Worm (Caenorhabditis elegans) whole organism, midembryonic: Measurements from ENCODE around the gene srx-76.

Source experiments
- T22C8.4 ChIP-seq: fragments of 200-800 bp; sonication (Bioruptor generic); IDR thresholded peaks from 2 replicates; pipeline ENCODE4 v1.3.6; 2022; ENCODE audit warnings: missing genetic modification characterization, missing compliant biosample characterization
- cog-1 ChIP-seq: sonication (generic microtip); optimal IDR thresholded peaks from 2 replicates; lab custom pipeline; 2016; ENCODE audit warnings: missing genetic modification characterization, missing compliant biosample characterization
- flt-1 ChIP-seq: fragments of 200-800 bp; sonication (Bioruptor generic); IDR thresholded peaks from 2 replicates; pipeline ENCODE4 v1.3.6; 2022; ENCODE audit warnings: missing genetic modification characterization, missing compliant biosample characterization
- klf-2 ChIP-seq: fragments of 200-800 bp; sonication (Bioruptor generic); conservative IDR thresholded peaks from 2 replicates; pipeline ENCODE4 v1.3.6; 2022; ENCODE audit warnings: missing genetic modification reagents, missing genetic modification characterization, missing compliant biosample characterization
- med-1 ChIP-seq: sonication (generic microtip); optimal IDR thresholded peaks from 2 replicates; lab custom pipeline; 2017; ENCODE audit warnings: missing genetic modification characterization, mild to moderate bottlenecking, missing compliant biosample characterization, antibody characterized with exemption, missing genetic modification reagents; ENCODE audit not compliant: insufficient read depth
- ref-1 ChIP-seq: fragments of 200-800 bp; sonication (Bioruptor generic); conservative IDR thresholded peaks from 2 replicates; pipeline ENCODE4 v1.3.6; 2022; ENCODE audit warnings: missing genetic modification reagents, missing genetic modification characterization, missing compliant biosample characterization
- tab-1 ChIP-seq: fragments of 200-800 bp; sonication (Bioruptor generic); IDR thresholded peaks from 2 replicates; pipeline ENCODE4 v1.3.6; 2022; ENCODE audit warnings: missing genetic modification characterization, missing compliant biosample characterization
- ztf-23 ChIP-seq: fragments of 200-800 bp; sonication (Bioruptor generic); IDR thresholded peaks from 2 replicates; pipeline ENCODE4 v1.3.6; 2022; ENCODE audit warnings: missing genetic modification reagents, missing genetic modification characterization, missing compliant biosample characterization
- ztf-29 ChIP-seq: fragments of 200-800 bp; sonication (Bioruptor generic); IDR thresholded peaks from 2 replicates; pipeline ENCODE4 v1.3.6; 2022; ENCODE audit warnings: missing genetic modification reagents, missing genetic modification characterization, missing compliant biosample characterization

srx-76 gene

ce11 chrV:11883215-11883614, 8.4 kb upstream of the srx-76 start:
- TF ChIP-seq klf-2 (GFP tag; lab: Robert Waterston, UW) (no peak), med-1 (no peak), ztf-29 (GFP tag; lab: Robert Waterston, UW) (no peak), tab-1 (GFP tag; lab: Robert Waterston, UW) (no peak), cog-1 (tag; lab: Kevin White, UChicago) (no peak), ref-1 (GFP tag; lab: Robert Waterston, UW) (no peak), flt-1 (GFP tag; lab: Robert Waterston, UW) (no peak), T22C8.4 (GFP tag; lab: Robert Waterston, UW) (no peak), ztf-23 (GFP tag; lab: Robert Waterston, UW) (no peak)

- TF ChIP-seq cog-1 (tag; lab: Kevin White, UChicago): no peak
Measured at ce11 chrV:11885087-11885486, 6.5 kb upstream of the srx-76 start.

ce11 chrV:11885939-11886338, 5.7 kb upstream of the srx-76 start:
- no peak for TF ChIP-seq cog-1 (tag; lab: Kevin White, UChicago)
- no peak for TF ChIP-seq med-1
- TF ChIP-seq tab-1 (GFP tag; lab: Robert Waterston, UW): no peak
- TF ChIP-seq klf-2 (GFP tag; lab: Robert Waterston, UW): no peak
- no peak for TF ChIP-seq flt-1 (GFP tag; lab: Robert Waterston, UW)
- TF ChIP-seq ztf-23 (GFP tag; lab: Robert Waterston, UW): no peak

- no peak for TF ChIP-seq ztf-23 (GFP tag; lab: Robert Waterston, UW)
- TF ChIP-seq ztf-29 (GFP tag; lab: Robert Waterston, UW): no peak
- TF ChIP-seq klf-2 (GFP tag; lab: Robert Waterston, UW): no peak
- no peak for TF ChIP-seq flt-1 (GFP tag; lab: Robert Waterston, UW)
- TF ChIP-seq ref-1 (GFP tag; lab: Robert Waterston, UW): no peak
- TF ChIP-seq tab-1 (GFP tag; lab: Robert Waterston, UW): no peak
- no peak for TF ChIP-seq T22C8.4 (GFP tag; lab: Robert Waterston, UW)
- TF ChIP-seq med-1: no peak
- TF ChIP-seq cog-1 (tag; lab: Kevin White, UChicago): no peak
Measured at ce11 chrV:11887988-11888499, 3.6 kb upstream of the srx-76 start, which contains the start of gene adh-1. Gene adh-1 (plus strand): TSS chrV:11888248.

DNA sequence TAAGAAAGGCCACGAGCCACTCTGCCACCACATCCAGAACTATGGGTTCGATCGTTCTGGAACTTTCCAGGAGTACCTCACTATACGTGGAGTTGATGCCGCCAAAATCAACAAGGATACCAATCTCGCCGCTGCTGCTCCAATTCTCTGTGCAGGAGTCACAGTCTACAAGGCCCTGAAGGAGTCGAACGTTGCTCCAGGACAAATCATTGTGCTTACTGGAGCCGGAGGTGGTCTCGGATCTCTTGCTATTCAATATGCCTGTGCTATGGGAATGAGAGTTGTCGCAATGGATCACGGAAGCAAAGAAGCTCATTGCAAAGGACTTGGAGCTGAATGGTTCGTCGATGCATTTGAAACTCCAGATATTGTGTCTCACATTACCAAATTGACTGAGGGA, 3.0 kb upstream of the srx-76 start:
- no peak for TF ChIP-seq ztf-29 (GFP tag; lab: Robert Waterston, UW)
- TF ChIP-seq klf-2 (GFP tag; lab: Robert Waterston, UW): no peak

ce11 chrV:11889115-11889935, 2.3 kb upstream of the srx-76 start:
- TF ChIP-seq med-1 (no peak), ztf-29 (GFP tag; lab: Robert Waterston, UW) (no peak), tab-1 (GFP tag; lab: Robert Waterston, UW) (no peak), ztf-23 (GFP tag; lab: Robert Waterston, UW) (no peak), cog-1 (tag; lab: Kevin White, UChicago) (no peak), klf-2 (GFP tag; lab: Robert Waterston, UW) (no peak), flt-1 (GFP tag; lab: Robert Waterston, UW) (no peak), T22C8.4 (GFP tag; lab: Robert Waterston, UW) (no peak), ref-1 (GFP tag; lab: Robert Waterston, UW) (no peak)

- TF ChIP-seq med-1 (no peak), flt-1 (GFP tag; lab: Robert Waterston, UW) (no peak), tab-1 (GFP tag; lab: Robert Waterston, UW) (no peak), klf-2 (GFP tag; lab: Robert Waterston, UW) (no peak), cog-1 (tag; lab: Kevin White, UChicago) (no peak)
Measured at ce11 chrV:11893975-11894374, 2.4 kb downstream of the srx-76 start, which contains the start of gene K12G11.6. Gene K12G11.6 (plus strand): TSS chrV:11894331.

ce11 chrV:11896322-11896898, 4.8 kb downstream of the srx-76 start:
- TF ChIP-seq flt-1 (GFP tag; lab: Robert Waterston, UW) (peak; percentile 58; the same call in 1 of the 2 replicates), klf-2 (GFP tag; lab: Robert Waterston, UW) (no peak), ztf-23 (GFP tag; lab: Robert Waterston, UW) (0 out of 2 replicates have a peak, but pooled peaks have one; percentile 43), cog-1 (tag; lab: Kevin White, UChicago) (peak; percentile 29), ztf-29 (GFP tag; lab: Robert Waterston, UW) (no peak), ref-1 (GFP tag; lab: Robert Waterston, UW) (no peak), med-1 (no peak), tab-1 (GFP tag; lab: Robert Waterston, UW) (no peak)

ce11 chrV:11897604-11898003, 6.0 kb downstream of the srx-76 start:
- TF ChIP-seq ztf-29 (GFP tag; lab: Robert Waterston, UW): no peak
- TF ChIP-seq klf-2 (GFP tag; lab: Robert Waterston, UW): no peak
- no peak for TF ChIP-seq cog-1 (tag; lab: Kevin White, UChicago)
- no peak for TF ChIP-seq ref-1 (GFP tag; lab: Robert Waterston, UW)
- TF ChIP-seq tab-1 (GFP tag; lab: Robert Waterston, UW): no peak
- TF ChIP-seq T22C8.4 (GFP tag; lab: Robert Waterston, UW): no peak
